Worm (Caenorhabditis elegans): ENCODE measurements around the gene mrg-1.
A peak's percentile ranks its signal among the peaks of the same experiment; 100 is the strongest.

The mrg-1 gene

DNA sequence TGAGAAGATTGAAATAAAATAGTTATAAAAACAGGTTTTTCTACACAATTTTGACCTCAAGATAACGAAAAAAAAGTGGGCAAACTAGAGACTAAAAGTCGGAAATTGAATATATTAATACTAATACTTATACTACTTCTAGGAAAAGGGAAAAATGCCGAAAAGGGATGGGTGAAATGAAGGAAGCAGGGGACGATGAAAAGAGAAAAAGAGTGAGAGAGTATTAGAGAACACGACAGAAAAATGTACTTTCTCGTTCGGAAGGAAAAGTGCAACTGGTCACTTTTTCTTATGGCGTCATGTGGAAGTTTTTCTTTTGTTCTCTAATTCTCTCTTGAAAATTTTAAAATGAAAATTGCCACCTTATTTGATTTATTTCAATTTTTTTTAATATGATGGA, 33.1 kb downstream of the mrg-1 start (continued):
- peak; percentile 99 for TF ChIP-seq F13H6.1 (tag; optimal IDR thresholded peaks at IDR 0.05)
- no peak for TF ChIP-seq unc-39 (tag; optimal IDR thresholded peaks at IDR 0.05)

DNA sequence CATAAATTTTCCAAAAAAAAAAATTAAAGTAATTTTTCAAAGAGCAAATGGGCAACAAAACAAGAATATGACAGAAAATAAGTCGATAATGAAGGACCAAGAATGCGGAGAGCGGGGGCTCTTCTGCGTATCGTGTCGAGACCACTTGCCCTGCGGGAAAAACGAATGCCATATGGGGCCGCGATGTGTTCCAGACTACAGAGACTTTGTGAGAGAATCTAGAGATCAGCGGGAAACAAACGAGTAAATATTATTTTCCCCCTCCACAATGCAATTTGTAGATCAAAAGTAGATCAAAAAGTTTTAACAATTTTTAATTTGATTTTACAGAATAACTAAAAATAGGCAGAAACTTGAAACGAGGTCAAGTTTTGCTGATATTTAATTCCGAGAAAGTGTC, 34.3 kb downstream of the mrg-1 start:
- TF ChIP-seq ztf-1 (GFP tag; conservative IDR thresholded peaks at IDR 0.05) = no peak

DNA sequence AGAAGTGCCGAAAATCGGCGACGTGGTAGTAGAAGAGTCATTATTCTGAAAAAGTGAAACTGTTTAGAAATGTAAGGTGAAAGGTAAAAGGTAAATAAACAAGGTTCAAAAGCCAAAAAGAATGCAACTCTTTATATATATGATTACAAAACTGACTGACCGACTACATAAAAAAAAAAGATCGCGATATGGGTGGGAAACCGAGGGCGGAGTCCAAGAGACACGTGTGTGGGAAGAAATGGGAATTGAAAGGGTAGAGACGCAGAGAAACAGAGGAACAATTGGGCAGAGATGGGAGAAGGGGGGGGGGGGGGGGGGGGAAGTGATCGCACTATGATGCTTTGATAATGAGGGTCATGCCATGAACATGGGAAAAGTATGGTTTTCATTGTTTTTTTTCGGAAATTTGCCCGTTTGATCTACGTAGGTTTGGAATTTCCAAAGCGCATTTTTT, 35.5 kb downstream of the mrg-1 start, which contains the start of gene Y37D8A.4:
TSS of gene Y37D8A.4 (minus strand) at position 51 of the 454 bp plus-strand sequence.
- no peak for TF ChIP-seq elt-1 (tag; optimal IDR thresholded peaks at IDR 0.05)
- peak; percentile 13 for TF ChIP-seq C34F6.9 (tag; optimal IDR thresholded peaks at IDR 0.05)
- TF ChIP-seq crh-2 (tag; optimal IDR thresholded peaks at IDR 0.05) = peak; percentile 44
- peak; percentile 14 for TF ChIP-seq nhr-25 (tag; optimal IDR thresholded peaks at IDR 0.05)
- TF ChIP-seq sma-3 (GFP tag; optimal IDR thresholded peaks at IDR 0.05) = no peak
- TF ChIP-seq sem-4 (tag; optimal IDR thresholded peaks at IDR 0.05) = peak; percentile 73
- peak; percentile 1 for TF ChIP-seq nhr-21 (tag; optimal IDR thresholded peaks at IDR 0.05)
- TF ChIP-seq sma-9 (GFP tag; optimal IDR thresholded peaks at IDR 0.05) = peak; percentile 68
- no peak for TF ChIP-seq sma-9 (tag; optimal IDR thresholded peaks at IDR 0.05)
- peak in 1 of 2 experiments; percentile 28 for TF ChIP-seq lsy-2 (tag; optimal IDR thresholded peaks at IDR 0.05)
- no peak for TF ChIP-seq unc-39 (tag; optimal IDR thresholded peaks at IDR 0.05)
- peak; percentile 41 for TF ChIP-seq gmeb-1 (tag; optimal IDR thresholded peaks at IDR 0.05)
- no peak for TF ChIP-seq nhr-11 (tag; optimal IDR thresholded peaks at IDR 0.05)
- no peak for TF ChIP-seq peb-1 (tag; optimal IDR thresholded peaks at IDR 0.05)
- TF ChIP-seq nhr-10 (tag; optimal IDR thresholded peaks at IDR 0.05) = no peak
- TF ChIP-seq lin-39 (tag; optimal IDR thresholded peaks at IDR 0.05) = no peak
- TF ChIP-seq mdl-1 (tag; optimal IDR thresholded peaks at IDR 0.05) = peak in 1 of 2 experiments; percentile 57
- TF ChIP-seq aly-2 (tag; optimal IDR thresholded peaks at IDR 0.05) = no peak
- TF ChIP-seq nhr-237 (tag; optimal IDR thresholded peaks at IDR 0.05) = no peak
- peak; percentile 71 for TF ChIP-seq fos-1 (tag; optimal IDR thresholded peaks at IDR 0.05)
- no peak for TF ChIP-seq ztf-4 (tag; optimal IDR thresholded peaks at IDR 0.05)
- TF ChIP-seq F13H6.1 (tag; optimal IDR thresholded peaks at IDR 0.05) = peak; percentile 21

DNA sequence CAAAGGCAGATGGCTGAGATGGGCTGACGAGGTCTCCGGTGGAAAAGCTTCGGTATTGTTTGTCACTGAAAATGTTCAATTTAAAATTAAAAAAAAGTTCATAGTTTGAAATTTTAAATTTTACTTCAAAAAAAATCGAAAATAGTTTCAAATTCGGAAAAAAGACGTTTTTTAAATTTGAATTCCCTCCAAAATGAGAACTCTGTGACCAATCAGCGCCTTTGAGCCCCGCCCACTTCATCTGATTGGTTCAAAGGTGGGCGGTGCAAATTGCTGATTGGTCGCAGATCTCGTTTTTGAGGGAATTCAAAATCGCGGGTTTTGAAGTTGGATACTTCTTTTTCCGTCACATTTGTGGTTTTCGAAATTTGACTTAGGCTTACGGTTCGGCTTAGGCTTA, 36.2 kb downstream of the mrg-1 start:
- TF ChIP-seq unc-55 (GFP tag; optimal IDR thresholded peaks at IDR 0.05) (no peak), unc-39 (tag; optimal IDR thresholded peaks at IDR 0.05) (no peak), mbf-1 (tag; optimal IDR thresholded peaks at IDR 0.05) (no peak), lin-39 (tag; optimal IDR thresholded peaks at IDR 0.05) (no peak), crh-2 (tag; optimal IDR thresholded peaks at IDR 0.05) (no peak), nhr-10 (tag; optimal IDR thresholded peaks at IDR 0.05) (no peak), nhr-21 (tag; optimal IDR thresholded peaks at IDR 0.05) (no peak), dmd-4 (tag; optimal IDR thresholded peaks at IDR 0.05) (no peak), nhr-12 (tag; optimal IDR thresholded peaks at IDR 0.05) (no peak), elt-3 (tag; optimal IDR thresholded peaks at IDR 0.05) (no peak), skn-1 (tag; optimal IDR thresholded peaks at IDR 0.05) (no peak), unc-62 (GFP tag; optimal IDR thresholded peaks at IDR 0.05) (no peak)

DNA sequence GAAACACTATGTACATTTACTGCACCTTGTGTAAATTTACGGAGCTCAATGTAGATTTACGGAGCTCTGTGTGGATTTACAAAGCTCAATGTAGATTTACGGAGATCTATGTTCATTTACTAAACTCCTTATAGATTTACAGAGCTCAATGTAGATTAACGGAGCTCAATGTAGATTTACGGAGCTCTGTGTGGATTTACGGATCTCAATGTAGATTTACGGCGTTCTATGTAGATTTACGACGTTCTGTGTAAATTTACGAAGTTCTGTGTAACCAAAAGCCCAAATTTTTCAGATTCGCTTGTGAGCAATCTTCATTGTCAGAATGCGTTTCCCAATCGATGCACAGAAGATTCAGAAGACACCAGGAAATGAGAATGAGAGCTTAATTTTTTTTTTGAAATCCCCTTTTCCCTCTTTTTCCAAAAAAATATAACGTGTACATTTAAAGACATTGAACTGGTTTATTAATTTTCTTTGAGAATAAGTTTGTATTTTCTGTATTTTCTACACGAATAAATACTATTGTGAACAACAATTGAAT, 37.6 kb downstream of the mrg-1 start:
- no peak for TF ChIP-seq unc-62 (GFP tag; optimal IDR thresholded peaks at IDR 0.05)
- no peak for TF ChIP-seq nhr-11 (tag; optimal IDR thresholded peaks at IDR 0.05)
- no peak for TF ChIP-seq peb-1 (tag; optimal IDR thresholded peaks at IDR 0.05)
- no peak for TF ChIP-seq F13H6.1 (tag; optimal IDR thresholded peaks at IDR 0.05)
- TF ChIP-seq sma-3 (GFP tag; optimal IDR thresholded peaks at IDR 0.05) = no peak
- TF ChIP-seq ZK546.5 (tag; optimal IDR thresholded peaks at IDR 0.05) = no peak
- no peak for TF ChIP-seq unc-39 (tag; optimal IDR thresholded peaks at IDR 0.05)
- no peak for TF ChIP-seq egl-27 (tag; optimal IDR thresholded peaks at IDR 0.05)
- TF ChIP-seq nhr-21 (tag; optimal IDR thresholded peaks at IDR 0.05) = no peak
- TF ChIP-seq fos-1 (tag; optimal IDR thresholded peaks at IDR 0.05) = no peak
- no peak for TF ChIP-seq sem-4 (tag; optimal IDR thresholded peaks at IDR 0.05)
- no peak for TF ChIP-seq lin-39 (tag; optimal IDR thresholded peaks at IDR 0.05)
- TF ChIP-seq nhr-12 (tag; optimal IDR thresholded peaks at IDR 0.05) = no peak
- no peak for TF ChIP-seq gmeb-1 (tag; optimal IDR thresholded peaks at IDR 0.05)
- no peak for TF ChIP-seq ama-1 (optimal IDR thresholded peaks at IDR 0.05)
- TF ChIP-seq crh-2 (tag; optimal IDR thresholded peaks at IDR 0.05) = no peak
- no peak for TF ChIP-seq lin-13 (GFP tag; optimal IDR thresholded peaks at IDR 0.05)
- no peak for TF ChIP-seq elt-1 (tag; optimal IDR thresholded peaks at IDR 0.05)
- no peak for TF ChIP-seq nhr-77 (tag; optimal IDR thresholded peaks at IDR 0.05)
- no peak for TF ChIP-seq nhr-25 (tag; optimal IDR thresholded peaks at IDR 0.05)
